Worm (Caenorhabditis elegans) whole organism, L4 larva: ENCODE measurements around the gene ZK637.4.

Experiments used
- R02D3.7 ChIP-seq: fragments of 150-350 bp; sonication (generic microtip); optimal IDR thresholded peaks from 3 replicates; lab custom pipeline; 2014; ENCODE audit warnings: missing biosample characterization, missing genetic modification characterization
- arid-1 ChIP-seq: fragments of 200-800 bp; sonication (Bioruptor generic); conservative IDR thresholded peaks from 2 replicates; pipeline ENCODE4 v1.3.6; 2022; ENCODE audit warnings: missing genetic modification reagents, missing genetic modification characterization, missing compliant biosample characterization
- ceh-44 ChIP-seq: fragments of 200-800 bp; sonication (Bioruptor generic); IDR thresholded peaks from 2 replicates; pipeline ENCODE4 v1.3.6; 2022; ENCODE audit warnings: missing genetic modification reagents, missing genetic modification characterization, missing compliant biosample characterization
- egl-27 ChIP-seq: sonication (generic microtip); optimal IDR thresholded peaks from 3 replicates; lab custom pipeline; 2017; ENCODE audit warnings: missing biosample characterization, missing genetic modification reagents, missing genetic modification characterization
- jun-1 ChIP-seq: fragments of 150-350 bp; optimal IDR thresholded peaks from 2 replicates; lab custom pipeline; 2014; ENCODE audit warnings: missing biosample characterization, missing genetic modification reagents, missing genetic modification characterization
- lin-15B ChIP-seq: fragments of 150-350 bp; sonication (generic microtip); optimal IDR thresholded peaks from 3 replicates; lab custom pipeline; 2014; ENCODE audit warnings: missing biosample characterization, missing genetic modification characterization
- madf-9 ChIP-seq: fragments of 200-800 bp; sonication (Bioruptor generic); conservative IDR thresholded peaks from 2 replicates; pipeline ENCODE4 v1.3.6; 2022; ENCODE audit warnings: missing genetic modification reagents, missing genetic modification characterization, missing compliant biosample characterization
- nhr-25 ChIP-seq: sonication (generic microtip); optimal IDR thresholded peaks from 2 replicates; lab custom pipeline; 2017; ENCODE audit warnings: missing genetic modification characterization, mild to moderate bottlenecking, missing compliant biosample characterization, antibody characterized with exemption, moderate library complexity, borderline replicate concordance; ENCODE audit not compliant: insufficient read depth
- nhr-6 ChIP-seq: fragments of 150-350 bp; optimal IDR thresholded peaks from 2 replicates; lab custom pipeline; 2014; ENCODE audit warnings: missing biosample characterization, missing genetic modification characterization
- nhr-76 ChIP-seq: fragments of 150-350 bp; optimal IDR thresholded peaks from 2 replicates; lab custom pipeline; 2014; ENCODE audit warnings: missing biosample characterization, missing genetic modification characterization
- pqm-1 ChIP-seq: sonication (generic microtip); optimal IDR thresholded peaks from 2 replicates; lab custom pipeline; 2017; ENCODE audit warnings: missing biosample characterization, missing genetic modification characterization
- unc-130 ChIP-seq: sonication (generic microtip); optimal IDR thresholded peaks from 2 replicates; lab custom pipeline; 2016; ENCODE audit warnings: missing genetic modification reagents, missing genetic modification characterization, missing compliant biosample characterization
- zfp-3 ChIP-seq: fragments of 200-800 bp; sonication (Bioruptor generic); conservative IDR thresholded peaks from 2 replicates; pipeline ENCODE4 v1.3.6; 2022; ENCODE audit warnings: missing genetic modification reagents, missing genetic modification characterization, missing compliant biosample characterization

DNA sequence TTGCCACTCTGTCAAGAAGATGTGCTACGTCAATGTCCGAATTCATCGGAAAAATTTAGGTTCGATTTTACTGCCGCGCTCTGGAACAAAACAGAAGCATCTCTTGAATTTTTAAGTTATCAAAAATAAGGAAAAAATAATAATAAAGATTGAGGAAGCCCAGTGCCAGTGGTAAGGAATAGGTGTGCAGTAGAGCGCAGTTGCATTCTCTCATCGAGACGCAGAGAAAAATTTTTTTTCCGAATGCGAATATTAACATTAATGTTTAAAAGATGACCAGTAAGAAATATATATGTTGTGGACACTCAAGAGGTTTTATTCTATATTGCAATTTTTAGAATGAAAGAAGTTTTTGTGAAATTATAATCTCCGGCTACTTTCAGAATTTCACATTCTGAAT lies 45.8 kb upstream of the ZK637.4 start:
- TF ChIP-seq nhr-25 (tag; lab: Kevin White, UChicago) (no peak), nhr-6 (tag; lab: Kevin White, UChicago) (no peak), nhr-76 (tag; lab: Kevin White, UChicago) (no peak), pqm-1 (peak; percentile 0), unc-130 (GFP tag; lab: Kevin White, UChicago) (no peak), zfp-3 (no peak), arid-1 (no peak), jun-1 (no peak), R02D3.7 (tag; lab: Kevin White, UChicago) (no peak), ceh-44 (GFP tag; lab: Robert Waterston, UW) (no peak), madf-9 (GFP tag; lab: Robert Waterston, UW) (no peak), egl-27 (tag; lab: Kevin White, UChicago) (no peak), lin-15B (tag; lab: Kevin White, UChicago) (no peak)
